Fruit fly (Drosophila melanogaster) Kc167 (cell line): ENCODE measurements around the gene CG16813.

Experiments
- Myc ChIP-seq: fragments of >200 bp; optimal IDR thresholded peaks from 2 replicates; lab custom pipeline; 2017; ENCODE audit warnings: missing external identifiers
- Sin3A ChIP-seq: fragments of >200 bp; optimal IDR thresholded peaks from 2 replicates; lab custom pipeline; 2018; ENCODE audit warnings: missing external identifiers
- h ChIP-seq: fragments of >200 bp; optimal IDR thresholded peaks from 3 replicates; lab custom pipeline; 2018; ENCODE audit warnings: missing external identifiers
- insv ChIP-seq: fragments of >200 bp; optimal IDR thresholded peaks from 3 replicates; lab custom pipeline; 2018; ENCODE audit warnings: missing external identifiers
- psq ChIP-seq: fragments of >200 bp; optimal IDR thresholded peaks from 2 replicates; lab custom pipeline; 2017; ENCODE audit warnings: missing external identifiers
- ttk ChIP-seq: sonication (Bioruptor generic); optimal IDR thresholded peaks from 2 replicates; lab custom pipeline; 2017; ENCODE audit warnings: missing external identifiers

CG16813 gene

dm6 chr2L:13236194-13236593 is 8.9 kb downstream of the CG16813 start, which contains the start of gene Jhbp14:
Jhbp14 (plus strand) TSS chr2L:13236494.
- TF ChIP-seq insv (lab: Kevin White, UChicago) = no peak
- no peak for TF ChIP-seq psq (lab: Kevin White, UChicago)
- TF ChIP-seq Myc = no peak
- TF ChIP-seq Sin3A (lab: Kevin White, UChicago) = no peak
- no peak for TF ChIP-seq ttk (lab: Kevin White, UChicago)
- no peak for TF ChIP-seq h

- TF ChIP-seq Sin3A (lab: Kevin White, UChicago) (no peak), ttk (lab: Kevin White, UChicago) (no peak), psq (lab: Kevin White, UChicago) (no peak), insv (lab: Kevin White, UChicago) (no peak), Myc (no peak), h (no peak)
These were observed 12.4 kb downstream of the CG16813 start, which contains the start of gene Jhbp13 for dm6 chr2L:13239689-13240088. Jhbp13 (plus strand) TSS chr2L:13239989.

DNA sequence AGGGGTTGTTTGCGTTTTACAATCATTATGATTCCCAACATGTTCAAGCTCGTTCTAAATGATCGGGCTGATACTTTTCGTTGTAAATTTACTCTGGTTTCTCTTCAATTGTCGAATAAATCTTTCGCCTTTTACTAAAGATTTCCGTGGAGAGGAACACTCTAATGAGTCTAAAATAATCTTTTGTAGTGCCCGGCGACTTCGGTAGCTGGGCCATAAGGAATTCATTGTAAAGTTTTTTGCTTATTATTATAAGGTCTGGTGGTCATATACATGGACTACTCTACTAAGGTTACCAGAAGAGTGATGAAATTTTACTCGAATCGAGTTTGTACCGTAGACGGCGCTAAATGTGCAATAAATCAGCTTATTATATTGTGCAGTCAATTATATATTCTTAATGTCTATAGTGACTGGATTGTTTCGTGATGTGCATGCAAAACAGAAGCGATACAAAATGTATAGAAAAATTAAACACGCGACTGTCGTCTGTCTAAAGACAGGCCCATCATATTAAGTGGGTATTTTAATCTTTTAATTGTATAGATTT is 17.5 kb downstream of the CG16813 start:
- TF ChIP-seq Myc (no peak), h (no peak), ttk (lab: Kevin White, UChicago) (no peak), Sin3A (lab: Kevin White, UChicago) (no peak), psq (lab: Kevin White, UChicago) (no peak), insv (lab: Kevin White, UChicago) (no peak)

dm6 chr2L:13245855-13246645 is 18.7 kb downstream of the CG16813 start, which contains the start of gene CG16820:
CG16820 (plus strand) TSS chr2L:13246232.
- TF ChIP-seq ttk (lab: Kevin White, UChicago) = no peak

DNA sequence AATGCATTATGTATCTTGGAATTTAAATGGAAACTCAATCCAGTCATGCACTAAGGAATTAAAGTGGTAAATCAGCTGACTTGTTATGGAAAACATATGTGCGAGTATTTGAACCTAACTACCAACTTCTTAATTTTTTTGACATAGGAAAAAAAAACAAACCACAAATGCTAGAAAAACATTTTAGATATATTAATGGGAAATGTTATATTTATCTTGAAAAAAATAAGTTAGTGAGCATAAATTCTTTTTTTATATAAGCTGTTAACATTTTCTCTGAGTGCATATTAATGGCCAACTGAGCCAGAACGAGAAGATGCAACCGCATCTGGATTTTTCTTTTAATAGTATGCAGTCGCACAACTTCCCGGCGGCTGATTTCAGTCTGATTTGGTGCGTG is 23.8 kb downstream of the CG16813 start:
- TF ChIP-seq insv (lab: Kevin White, UChicago) = no peak
- no peak for TF ChIP-seq ttk (lab: Kevin White, UChicago)
- TF ChIP-seq psq (lab: Kevin White, UChicago) = no peak
- no peak for TF ChIP-seq Myc
- TF ChIP-seq h = no peak
- no peak for TF ChIP-seq Sin3A (lab: Kevin White, UChicago)

- no peak for TF ChIP-seq psq (lab: Kevin White, UChicago)
- TF ChIP-seq h = no peak
- no peak for TF ChIP-seq Myc
- TF ChIP-seq insv (lab: Kevin White, UChicago) = no peak
- TF ChIP-seq ttk (lab: Kevin White, UChicago) = no peak
- TF ChIP-seq Sin3A (lab: Kevin White, UChicago) = no peak
These were observed 29.8 kb downstream of the CG16813 start, which contains the start of gene Naa20B for dm6 chr2L:13257177-13257576. Naa20B (plus strand) TSS chr2L:13257477.

- TF ChIP-seq ttk (lab: Kevin White, UChicago) = no peak
- no peak for TF ChIP-seq Sin3A (lab: Kevin White, UChicago)
- TF ChIP-seq psq (lab: Kevin White, UChicago) = no peak
- no peak for TF ChIP-seq insv (lab: Kevin White, UChicago)
- TF ChIP-seq Myc = no peak
- no peak for TF ChIP-seq h
These were observed 31.4 kb downstream of the CG16813 start for dm6 chr2L:13258702-13259101.

DNA sequence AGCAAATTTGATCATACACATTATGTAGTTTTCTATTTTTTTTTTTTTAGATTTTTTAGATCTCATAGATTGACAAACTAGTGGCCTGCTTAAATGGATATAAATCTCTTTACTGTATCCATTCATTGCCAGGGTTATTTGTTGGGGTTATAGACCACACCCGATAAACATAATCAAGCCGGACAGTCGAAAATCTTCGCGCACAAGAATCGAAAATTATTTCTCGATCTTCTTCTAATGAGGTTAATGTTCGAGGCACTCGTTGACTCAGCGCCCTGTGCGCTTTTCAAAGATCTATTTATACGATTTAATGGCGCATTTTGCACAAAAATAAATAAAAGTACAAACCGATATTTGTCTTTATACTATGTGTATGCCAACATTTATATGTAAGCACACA is 32.3 kb downstream of the CG16813 start, which contains the start of gene CG31730:
TSS of gene CG31730 (minus strand) at position 101 of the 400 bp plus-strand sequence.
- TF ChIP-seq Myc = no peak

DNA sequence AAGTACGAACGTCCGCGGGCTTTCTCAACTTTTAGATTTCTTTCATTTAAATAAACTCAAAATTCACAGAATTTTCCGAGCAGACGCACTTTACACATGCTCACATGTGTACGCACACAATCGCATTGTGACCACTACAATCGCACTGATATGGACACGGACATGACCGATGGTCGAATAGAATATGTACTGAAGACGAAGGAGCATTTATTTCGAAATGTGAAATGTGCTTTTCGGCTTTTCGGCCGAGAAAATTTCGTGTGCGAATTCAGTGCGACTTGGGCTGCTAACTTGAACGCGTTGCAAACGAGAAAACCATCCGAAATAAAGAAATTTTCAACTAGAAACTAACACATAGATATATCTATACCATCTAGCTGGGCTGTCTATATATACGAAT is 33.4 kb downstream of the CG16813 start, which contains the start of gene CG44085:
TSS of gene CG44085 (plus strand) at position 269 of the 400 bp plus-strand sequence.
- no peak for TF ChIP-seq h
- no peak for TF ChIP-seq ttk (lab: Kevin White, UChicago)
- TF ChIP-seq psq (lab: Kevin White, UChicago) = no peak
- no peak for TF ChIP-seq insv (lab: Kevin White, UChicago)
- no peak for TF ChIP-seq Sin3A (lab: Kevin White, UChicago)
- TF ChIP-seq Myc = no peak

dm6 chr2L:13265776-13266175 is 38.4 kb downstream of the CG16813 start, which contains the start of gene CG31848:
CG31848 (minus strand) TSS chr2L:13265876.
- TF ChIP-seq ttk (lab: Kevin White, UChicago) = no peak
- TF ChIP-seq insv (lab: Kevin White, UChicago) = no peak
- no peak for TF ChIP-seq h
- no peak for TF ChIP-seq psq (lab: Kevin White, UChicago)
- no peak for TF ChIP-seq Myc
- TF ChIP-seq Sin3A (lab: Kevin White, UChicago) = no peak

DNA sequence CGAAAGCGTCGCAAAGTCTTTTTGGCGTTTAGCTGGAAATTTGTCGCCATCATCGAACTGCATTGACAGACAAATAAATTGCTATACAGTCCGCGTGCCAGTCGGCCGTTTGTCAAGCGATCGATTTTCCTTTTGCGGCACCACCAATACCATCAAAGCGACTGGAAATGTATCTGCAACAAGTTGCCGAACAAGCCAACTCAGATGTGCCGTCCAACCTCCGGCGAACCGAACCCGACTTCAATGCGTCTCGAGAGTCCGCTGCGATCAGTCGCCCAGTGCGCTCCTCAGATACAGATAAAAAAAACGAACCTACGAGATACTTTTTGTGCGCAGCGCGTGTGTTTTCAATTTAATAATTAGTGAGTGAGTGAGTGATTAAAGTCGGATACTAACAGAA is 39.3 kb downstream of the CG16813 start:
- TF ChIP-seq ttk (lab: Kevin White, UChicago) (no peak), insv (lab: Kevin White, UChicago) (no peak), Myc (no peak), h (no peak), Sin3A (lab: Kevin White, UChicago) (no peak), psq (lab: Kevin White, UChicago) (no peak)

DNA sequence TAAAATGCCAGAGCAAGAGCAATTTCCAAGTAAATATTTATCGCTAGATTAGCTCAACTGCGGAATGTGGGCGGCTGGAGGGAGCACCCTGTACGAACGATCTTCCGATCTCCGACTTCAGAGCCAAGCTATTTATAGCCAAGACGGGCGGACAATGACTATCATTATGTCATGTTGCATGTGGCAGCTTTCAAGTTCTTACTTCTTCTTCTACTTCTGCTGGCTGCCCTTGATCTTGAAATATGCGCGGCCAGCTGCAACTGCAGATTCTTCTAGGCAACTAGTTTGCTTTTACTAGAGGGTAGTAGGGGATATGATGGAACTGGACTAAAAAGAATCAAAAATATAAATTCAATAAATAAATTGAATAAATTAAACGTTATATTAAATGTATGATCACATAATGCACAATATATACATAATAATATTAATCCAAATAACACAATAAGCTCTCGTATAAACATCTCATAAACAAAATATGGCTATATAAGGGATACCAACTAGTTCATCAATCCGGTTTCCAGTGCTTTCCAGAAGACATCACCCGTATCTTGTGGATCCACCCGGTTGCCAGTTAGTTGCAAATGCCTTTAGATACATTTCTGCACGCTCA is 40.8 kb downstream of the CG16813 start:
- TF ChIP-seq Myc = no peak
- TF ChIP-seq h = no peak
- no peak for TF ChIP-seq psq (lab: Kevin White, UChicago)
- TF ChIP-seq Sin3A (lab: Kevin White, UChicago) = no peak
- TF ChIP-seq ttk (lab: Kevin White, UChicago) = no peak
- no peak for TF ChIP-seq insv (lab: Kevin White, UChicago)
